Fruit fly (Drosophila melanogaster) whole organism, embryonic: ENCODE results near the gene CG8851.

Experiments
- ATbp ChIP-seq: fragments of 200-800 bp; sonication (Bioruptor generic); optimal IDR thresholded peaks from 2 replicates; lab custom pipeline; 2017; ENCODE audit warnings: missing biosample characterization, mild to moderate bottlenecking, missing genetic modification characterization, missing genetic modification reagents
- Abd-B ChIP-seq: fragments of 200-800 bp; sonication (Bioruptor generic); optimal IDR thresholded peaks from 2 replicates; lab custom pipeline; 2018; ENCODE audit warnings: missing biosample characterization, mild to moderate bottlenecking, missing genetic modification characterization, moderate library complexity
- Asciz ChIP-seq: fragments of 200-800 bp; sonication (Bioruptor generic); optimal IDR thresholded peaks from 2 replicates; lab custom pipeline; 2017; ENCODE audit warnings: missing biosample characterization, mild to moderate bottlenecking, missing genetic modification characterization, missing genetic modification reagents
- Atf6 ChIP-seq: fragments of 200-800 bp; sonication (Bioruptor generic); IDR thresholded peaks from 2 replicates; pipeline ENCODE4 v1.3.6; 2022; ENCODE audit warnings: missing biosample characterization, missing genetic modification characterization
- Bteb2 ChIP-seq: fragments of 200-800 bp; sonication (Bioruptor generic); optimal IDR thresholded peaks from 2 replicates; lab custom pipeline; 2016; ENCODE audit warnings: missing biosample characterization, missing genetic modification characterization
- CG12071 ChIP-seq: fragments of 200-800 bp; sonication (Bioruptor generic); optimal IDR thresholded peaks from 3 replicates; lab custom pipeline; 2018; ENCODE audit warnings: missing biosample characterization, mild to moderate bottlenecking, missing genetic modification characterization
- CG12104 ChIP-seq: fragments of 200-800 bp; sonication (Bioruptor generic); optimal IDR thresholded peaks from 3 replicates; lab custom pipeline; 2016; ENCODE audit warnings: missing biosample characterization, missing genetic modification characterization
- CG14667 ChIP-seq: fragments of 200-800 bp; sonication (Bioruptor generic); IDR thresholded peaks from 2 replicates; pipeline ENCODE4 v1.3.6; 2022; ENCODE audit warnings: missing biosample characterization, missing genetic modification characterization
- CG14860 ChIP-seq: fragments of 200-800 bp; sonication (Bioruptor generic); IDR thresholded peaks from 3 replicates; pipeline ENCODE4 v1.3.6; 2022; ENCODE audit warnings: missing biosample characterization, missing genetic modification characterization; ENCODE audit not compliant: partially characterized antibody
- CG14965 ChIP-seq: fragments of 200-800 bp; sonication (Bioruptor generic); optimal IDR thresholded peaks from 2 replicates; lab custom pipeline; 2016; ENCODE audit warnings: missing biosample characterization, missing genetic modification characterization, borderline replicate concordance
- CG15269 ChIP-seq: fragments of 200-800 bp; sonication (Bioruptor generic); optimal IDR thresholded peaks from 2 replicates; lab custom pipeline; 2018; ENCODE audit warnings: missing biosample characterization, mild to moderate bottlenecking, missing genetic modification characterization, moderate library complexity
- CG15479 ChIP-seq: fragments of 200-800 bp; sonication (Bioruptor generic); optimal IDR thresholded peaks from 3 replicates; lab custom pipeline; 2019; ENCODE audit warnings: missing biosample characterization, mild to moderate bottlenecking, missing genetic modification characterization, moderate library complexity
- CG1603 ChIP-seq: fragments of 200-800 bp; sonication (Bioruptor generic); optimal IDR thresholded peaks from 2 replicates; lab custom pipeline; 2019; ENCODE audit warnings: missing biosample characterization, mild to moderate bottlenecking, missing genetic modification characterization, moderate library complexity
- CG2199 ChIP-seq: fragments of 200-800 bp; sonication (Bioruptor generic); IDR thresholded peaks from 3 replicates; pipeline ENCODE4 v1.3.6; 2022; ENCODE audit warnings: missing biosample characterization, missing genetic modification characterization
- CG31388 ChIP-seq: fragments of 200-800 bp; sonication (Bioruptor generic); optimal IDR thresholded peaks from 2 replicates; lab custom pipeline; 2016; ENCODE audit warnings: missing biosample characterization, missing genetic modification characterization
- CG34422 ChIP-seq: fragments of 200-800 bp; sonication (Bioruptor generic); IDR thresholded peaks from 3 replicates; pipeline ENCODE4 v1.3.6; 2022; ENCODE audit warnings: missing biosample characterization, missing genetic modification characterization
- CG4328 ChIP-seq: fragments of 200-800 bp; sonication (Bioruptor generic); optimal IDR thresholded peaks from 3 replicates; lab custom pipeline; 2017; ENCODE audit warnings: missing biosample characterization, missing genetic modification reagents, missing genetic modification characterization
- CG4424 ChIP-seq: fragments of 200-800 bp; sonication (Bioruptor generic); optimal IDR thresholded peaks from 3 replicates; lab custom pipeline; 2016; ENCODE audit warnings: missing biosample characterization, missing genetic modification characterization
- CG5953 ChIP-seq: fragments of 200-800 bp; sonication (Bioruptor generic); IDR thresholded peaks from 2 replicates; pipeline ENCODE4 v1.3.6; 2022; ENCODE audit warnings: missing biosample characterization, missing genetic modification characterization
- CG6765 ChIP-seq: fragments of 200-800 bp; sonication (Bioruptor generic); optimal IDR thresholded peaks from 3 replicates; lab custom pipeline; 2017; ENCODE audit warnings: missing biosample characterization, mild to moderate bottlenecking, missing genetic modification characterization
- CG6854 ChIP-seq: fragments of 200-800 bp; sonication (Bioruptor generic); optimal IDR thresholded peaks from 3 replicates; lab custom pipeline; 2017; ENCODE audit warnings: missing biosample characterization, mild to moderate bottlenecking, missing genetic modification characterization
- CG7372 ChIP-seq: fragments of 200-800 bp; sonication (Bioruptor generic); IDR thresholded peaks from 2 replicates; pipeline ENCODE4 v1.3.6; 2022; ENCODE audit warnings: missing biosample characterization, missing genetic modification characterization
- CG7786 ChIP-seq: fragments of 200-800 bp; sonication (Bioruptor generic); optimal IDR thresholded peaks from 2 replicates; lab custom pipeline; 2016; ENCODE audit warnings: missing biosample characterization, missing genetic modification characterization
- CG8388 ChIP-seq: fragments of 200-800 bp; sonication (Bioruptor generic); optimal IDR thresholded peaks from 2 replicates; lab custom pipeline; 2019; ENCODE audit warnings: missing biosample characterization, mild to moderate bottlenecking, missing genetic modification characterization, moderate library complexity
- CG8944 ChIP-seq: fragments of 200-800 bp; sonication (Bioruptor generic); optimal IDR thresholded peaks from 3 replicates; lab custom pipeline; 2016; ENCODE audit warnings: missing biosample characterization, missing genetic modification characterization
- CHES-1-like ChIP-seq: fragments of 200-800 bp; sonication (Bioruptor generic); optimal IDR thresholded peaks from 2 replicates; lab custom pipeline; 2016; ENCODE audit warnings: missing biosample characterization, missing genetic modification characterization
- CoRest ChIP-seq: fragments of 200-800 bp; sonication (Bioruptor generic); optimal IDR thresholded peaks from 3 replicates; lab custom pipeline; 2018; ENCODE audit warnings: missing biosample characterization, mild to moderate bottlenecking, missing genetic modification characterization, moderate library complexity
- Dbx ChIP-seq: fragments of 200-800 bp; sonication (Bioruptor generic); IDR thresholded peaks from 3 replicates; pipeline ENCODE4 v1.3.6; 2022; ENCODE audit warnings: missing biosample characterization, missing genetic modification characterization
- Dfd ChIP-seq, 2 experiments: fragments of >200 bp; optimal IDR thresholded peaks; 2 replicates each; lab custom pipeline; 2017; ENCODE audit warnings: missing biosample characterization in 2 of 2, missing genetic modification characterization in 2 of 2
- E2f2 ChIP-seq: fragments of 200-800 bp; sonication (Bioruptor generic); IDR thresholded peaks from 2 replicates; pipeline ENCODE4 v1.3.6; 2022; ENCODE audit warnings: missing biosample characterization, missing genetic modification characterization
- Lim3 ChIP-seq: fragments of 200-800 bp; sonication (Bioruptor generic); IDR thresholded peaks from 2 replicates; pipeline ENCODE4 v1.3.6; 2022; ENCODE audit warnings: missing biosample characterization, missing genetic modification characterization
- Rx ChIP-seq: fragments of 200-800 bp; sonication (Bioruptor generic); IDR thresholded peaks from 2 replicates; pipeline ENCODE4 v1.3.6; 2022; ENCODE audit warnings: missing biosample characterization, missing genetic modification characterization
- Side ChIP-seq: fragments of 200-800 bp; sonication (Bioruptor generic); optimal IDR thresholded peaks from 2 replicates; lab custom pipeline; 2016; ENCODE audit warnings: missing biosample characterization, missing genetic modification characterization
- chn ChIP-seq: fragments of 200-800 bp; sonication (Bioruptor generic); optimal IDR thresholded peaks from 2 replicates; lab custom pipeline; 2016; ENCODE audit warnings: missing biosample characterization, missing genetic modification characterization
- en ChIP-seq: fragments of 200-800 bp; sonication (Bioruptor generic); optimal IDR thresholded peaks from 2 replicates; lab custom pipeline; 2016; ENCODE audit warnings: missing biosample characterization, missing genetic modification characterization
- ftz-f1 ChIP-seq: fragments of 200-800 bp; sonication (Bioruptor generic); optimal IDR thresholded peaks from 2 replicates; lab custom pipeline; 2016; ENCODE audit warnings: missing biosample characterization, missing genetic modification characterization
- gfzf ChIP-seq: fragments of 200-800 bp; sonication (Bioruptor generic); optimal IDR thresholded peaks from 2 replicates; lab custom pipeline; 2016; ENCODE audit warnings: missing biosample characterization, mild to moderate bottlenecking, missing genetic modification characterization, moderate library complexity
- kah ChIP-seq: fragments of 200-800 bp; sonication (Bioruptor generic); optimal IDR thresholded peaks from 2 replicates; lab custom pipeline; 2018; ENCODE audit warnings: missing biosample characterization, mild to moderate bottlenecking, missing genetic modification characterization
- lbe ChIP-seq: fragments of 200-800 bp; sonication (Bioruptor generic); optimal IDR thresholded peaks from 2 replicates; lab custom pipeline; 2016; ENCODE audit warnings: missing biosample characterization, mild to moderate bottlenecking, missing genetic modification characterization
- lmd ChIP-seq: fragments of 200-800 bp; sonication (Bioruptor generic); IDR thresholded peaks from 2 replicates; pipeline ENCODE4 v1.3.6; 2022; ENCODE audit warnings: missing biosample characterization, missing genetic modification characterization
- pum ChIP-seq: fragments of 200-800 bp; sonication (Bioruptor generic); optimal IDR thresholded peaks from 2 replicates; lab custom pipeline; 2016; ENCODE audit warnings: missing biosample characterization, missing genetic modification characterization
- pzg ChIP-seq: fragments of 200-800 bp; sonication (Bioruptor generic); optimal IDR thresholded peaks from 3 replicates; lab custom pipeline; 2018; ENCODE audit warnings: missing biosample characterization, mild to moderate bottlenecking, missing genetic modification characterization, moderate library complexity
- ro ChIP-seq: fragments of 200-800 bp; sonication (Bioruptor generic); IDR thresholded peaks from 2 replicates; pipeline ENCODE4 v1.3.6; 2022; ENCODE audit warnings: missing biosample characterization, missing genetic modification characterization
- sc ChIP-seq, 3 experiments: fragments of >200 bp in 2 of 3; fragments of 200-800 bp in 1 of 3; sonication (Bioruptor generic) in 1 of 3; optimal IDR thresholded peaks; 2 replicates in 2 of 3; 3 replicates in 1 of 3; lab custom pipeline; 2017; ENCODE audit warnings: mild to moderate bottlenecking in 1 of 3, missing biosample characterization in 1 of 3, missing genetic modification characterization in 1 of 3, missing genetic modification reagents in 1 of 3
- scrt ChIP-seq: fragments of 200-800 bp; sonication (Bioruptor generic); optimal IDR thresholded peaks from 2 replicates; lab custom pipeline; 2018; ENCODE audit warnings: missing biosample characterization, mild to moderate bottlenecking, missing genetic modification characterization, moderate library complexity
- sr ChIP-seq: fragments of 200-800 bp; sonication (Bioruptor generic); IDR thresholded peaks from 3 replicates; pipeline ENCODE4 v1.3.6; 2022; ENCODE audit warnings: missing biosample characterization, missing genetic modification characterization
- tin ChIP-seq: fragments of 200-800 bp; sonication (Bioruptor generic); optimal IDR thresholded peaks from 3 replicates; lab custom pipeline; 2016; ENCODE audit warnings: missing biosample characterization, missing genetic modification characterization
- tx ChIP-seq: fragments of 200-800 bp; sonication (Bioruptor generic); optimal IDR thresholded peaks from 2 replicates; lab custom pipeline; 2016; ENCODE audit warnings: missing biosample characterization, missing genetic modification characterization

The CG8851 gene

dm6 chr2L:3478034-3478880 lies 41.2 kb upstream of the CG8851 start, which contains the start of gene Thor (continued):
- TF ChIP-seq CG34422 (GFP tag; lab: Robert Waterston, UW) (peak; percentile 84; the same call in 1 of the 3 replicates), Rx (GFP tag; lab: Robert Waterston, UW) (0 out of 2 replicates have a peak, but pooled peaks have one; percentile 30), CoRest (tag; lab: Kevin White, UChicago) (no peak), CG2199 (GFP tag; lab: Robert Waterston, UW) (peak; percentile 88), CG12071 (GFP tag; lab: Kevin White, UChicago) (peak; percentile 73), sc (optimal IDR thresholded peaks at IDR 0.05; lab: Kevin White, UChicago) (no peak), sc (GFP tag; optimal IDR thresholded peaks at IDR 0.05; lab: Kevin White, UChicago) (peak; percentile 41), CG12104 (GFP tag; lab: Kevin White, UChicago) (peak; percentile 7), ro (no peak), CG8388 (peak; percentile 24), CHES-1-like (GFP tag; lab: Kevin White, UChicago) (peak; percentile 80), CG8944 (peak; percentile 26), Dbx (GFP tag; lab: Robert Waterston, UW) (peak; percentile 84), Bteb2 (GFP tag; lab: Kevin White, UChicago) (peak; percentile 72), en (GFP tag; lab: Kevin White, UChicago) (peak; percentile 50), pzg (GFP tag; lab: Kevin White, UChicago) (peak; percentile 12), CG1603 (tag; lab: Kevin White, UChicago) (peak; percentile 40), Dfd (GFP tag; optimal IDR thresholded peaks at IDR 0.05; lab: Kevin White, UChicago) (no peak), CG6854 (GFP tag; lab: Kevin White, UChicago) (peak; percentile 78), Asciz (GFP tag; lab: Kevin White, UChicago) (peak; percentile 66), CG14965 (peak; percentile 41), CG5953 (peak; percentile 86), kah (peak; percentile 26), E2f2 (GFP tag; lab: Robert Waterston, UW) (no peak), chn (peak; percentile 64), Atf6 (GFP tag; lab: Robert Waterston, UW) (peak; percentile 79), lbe (GFP tag; lab: Kevin White, UChicago) (peak; percentile 75), scrt (GFP tag; lab: Kevin White, UChicago) (peak; percentile 48), ATbp (GFP tag; lab: Kevin White, UChicago) (peak; percentile 74), CG15269 (tag; lab: Kevin White, UChicago) (peak; percentile 59), tx (GFP tag; lab: Kevin White, UChicago) (peak; percentile 2), gfzf (GFP tag; lab: Kevin White, UChicago) (no peak), CG14667 (GFP tag; lab: Robert Waterston, UW) (peak; percentile 38; the same call in 1 of the 2 replicates), CG14860 (GFP tag; lab: Robert Waterston, UW) (no peak), Lim3 (GFP tag; lab: Robert Waterston, UW) (no peak), sr (GFP tag; lab: Robert Waterston, UW) (peak; percentile 84), CG4328 (GFP tag; lab: Kevin White, UChicago) (peak; percentile 72), CG6765 (GFP tag; lab: Kevin White, UChicago) (peak; percentile 62), Abd-B (GFP tag; lab: Kevin White, UChicago) (no peak), pum (GFP tag; lab: Kevin White, UChicago) (no peak), CG7786 (GFP tag; lab: Kevin White, UChicago) (peak; percentile 49), CG4424 (GFP tag; lab: Kevin White, UChicago) (peak; percentile 40), CG7372 (GFP tag; lab: Robert Waterston, UW) (peak; percentile 13; the same call in 1 of the 2 replicates), lmd (GFP tag; lab: Robert Waterston, UW) (peak; percentile 33; the same call in 1 of the 2 replicates), ftz-f1 (GFP tag; lab: Kevin White, UChicago) (peak; percentile 58), tin (GFP tag; lab: Kevin White, UChicago) (peak; percentile 51), Side (GFP tag; lab: Kevin White, UChicago) (peak; percentile 87), CG31388 (no peak), CG15479 (no peak)
